Worm (Caenorhabditis elegans): Measurements from ENCODE around the gene mpz-5.

ce11 chrIV:10394858-10395257 lies 21.2 kb upstream of the mpz-5 start, which contains the start of gene R10H10.4:
- TF ChIP-seq ref-1 (GFP tag; conservative IDR thresholded peaks at IDR 0.05) (no peak), ztf-29 (GFP tag; IDR thresholded peaks at IDR 0.05) (no peak), klf-2 (GFP tag; conservative IDR thresholded peaks at IDR 0.05) (no peak)
